Fruit fly (Drosophila melanogaster) whole organism, embryonic: ENCODE results near the gene CG5290.

ENCODE experiments used
- CG11093 ChIP-seq: fragments of 200-800 bp; sonication (Bioruptor generic); IDR thresholded peaks from 3 replicates; pipeline ENCODE4 v1.3.6; 2022; ENCODE audit warnings: missing biosample characterization, missing genetic modification characterization
- CG11247 ChIP-seq: fragments of 200-800 bp; sonication (Bioruptor generic); IDR thresholded peaks from 2 replicates; pipeline ENCODE4 v1.3.6; 2022; ENCODE audit warnings: missing biosample characterization, missing genetic modification characterization
- CG12391 ChIP-seq: fragments of 200-800 bp; sonication (Bioruptor generic); optimal IDR thresholded peaks from 3 replicates; lab custom pipeline; 2018; ENCODE audit warnings: missing biosample characterization, mild to moderate bottlenecking, missing genetic modification characterization, moderate library complexity
- CG13296 ChIP-seq: fragments of 200-800 bp; sonication (Bioruptor generic); optimal IDR thresholded peaks from 3 replicates; lab custom pipeline; 2018; ENCODE audit warnings: missing biosample characterization, mild to moderate bottlenecking, missing genetic modification characterization
- CG13624 ChIP-seq: fragments of 200-800 bp; sonication (Bioruptor generic); optimal IDR thresholded peaks from 2 replicates; lab custom pipeline; 2016; ENCODE audit warnings: missing biosample characterization, missing genetic modification characterization
- CG13775 ChIP-seq: fragments of 200-800 bp; sonication (Bioruptor generic); optimal IDR thresholded peaks from 3 replicates; lab custom pipeline; 2017; ENCODE audit warnings: missing biosample characterization, mild to moderate bottlenecking, missing genetic modification characterization
- CG14050 ChIP-seq: fragments of 200-800 bp; sonication (Bioruptor generic); IDR thresholded peaks from 3 replicates; pipeline ENCODE4 v1.3.6; 2022; ENCODE audit warnings: missing biosample characterization, missing genetic modification characterization
- CG14860 ChIP-seq: fragments of 200-800 bp; sonication (Bioruptor generic); IDR thresholded peaks from 3 replicates; pipeline ENCODE4 v1.3.6; 2022; ENCODE audit warnings: missing biosample characterization, missing genetic modification characterization; ENCODE audit not compliant: partially characterized antibody
- CG15601 ChIP-seq: fragments of 200-800 bp; sonication (Bioruptor generic); optimal IDR thresholded peaks from 3 replicates; lab custom pipeline; 2019; ENCODE audit warnings: missing biosample characterization, mild to moderate bottlenecking, missing genetic modification characterization, moderate library complexity
- CG16813 ChIP-seq: fragments of 200-800 bp; sonication (Bioruptor generic); IDR thresholded peaks from 3 replicates; pipeline ENCODE4 v1.3.6; 2022; ENCODE audit warnings: missing biosample characterization, missing genetic modification characterization; ENCODE audit not compliant: partially characterized antibody
- CG16815 ChIP-seq: fragments of 200-800 bp; sonication (Bioruptor generic); optimal IDR thresholded peaks from 3 replicates; lab custom pipeline; 2017; ENCODE audit warnings: missing biosample characterization, mild to moderate bottlenecking, missing genetic modification characterization
- CG2199 ChIP-seq: fragments of 200-800 bp; sonication (Bioruptor generic); IDR thresholded peaks from 3 replicates; pipeline ENCODE4 v1.3.6; 2022; ENCODE audit warnings: missing biosample characterization, missing genetic modification characterization
- CG3065 ChIP-seq: fragments of 200-800 bp; sonication (Bioruptor generic); optimal IDR thresholded peaks from 2 replicates; lab custom pipeline; 2016; ENCODE audit warnings: missing biosample characterization, missing genetic modification characterization
- CG34224 ChIP-seq: fragments of 200-800 bp; sonication (Bioruptor generic); IDR thresholded peaks from 3 replicates; pipeline ENCODE4 v1.3.6; 2022; ENCODE audit warnings: missing biosample characterization, missing genetic modification characterization; ENCODE audit not compliant: partially characterized antibody
- CG4282 ChIP-seq: fragments of 200-800 bp; sonication (Bioruptor generic); optimal IDR thresholded peaks from 2 replicates; lab custom pipeline; 2016; ENCODE audit warnings: missing biosample characterization, missing genetic modification characterization
- CG7839 ChIP-seq: fragments of 200-800 bp; sonication (Bioruptor generic); optimal IDR thresholded peaks from 3 replicates; lab custom pipeline; 2018; ENCODE audit warnings: missing biosample characterization, mild to moderate bottlenecking, missing genetic modification characterization, moderate library complexity
- CG7963 ChIP-seq: fragments of 200-800 bp; sonication (Bioruptor generic); IDR thresholded peaks from 3 replicates; pipeline ENCODE4 v1.3.6; 2022; ENCODE audit warnings: missing biosample characterization, missing genetic modification characterization; ENCODE audit not compliant: partially characterized antibody
- CTCF ChIP-seq: fragments of 200-800 bp; sonication (Bioruptor generic); optimal IDR thresholded peaks from 2 replicates; lab custom pipeline; 2017; ENCODE audit warnings: missing biosample characterization, mild to moderate bottlenecking, missing genetic modification characterization, moderate library complexity
- Dip3 ChIP-seq: fragments of 200-800 bp; sonication (Bioruptor generic); optimal IDR thresholded peaks from 3 replicates; lab custom pipeline; 2016; ENCODE audit warnings: missing biosample characterization, missing genetic modification characterization
- Doc3 ChIP-seq: fragments of 200-800 bp; sonication (Bioruptor generic); IDR thresholded peaks from 3 replicates; pipeline ENCODE4 v1.3.6; 2022; ENCODE audit warnings: missing biosample characterization, missing genetic modification characterization; ENCODE audit not compliant: partially characterized antibody
- E2f1 ChIP-seq: fragments of 200-800 bp; sonication (Bioruptor generic); IDR thresholded peaks from 2 replicates; pipeline ENCODE4 v1.3.6; 2022; ENCODE audit warnings: missing biosample characterization, missing genetic modification characterization
- Eip74EF ChIP-seq, 2 experiments: fragments of 200-800 bp in 1 of 2; fragments of >200 bp in 1 of 2; sonication (Bioruptor generic) in 1 of 2; optimal IDR thresholded peaks; 2 replicates each; lab custom pipeline; 2017 to 2019; ENCODE audit warnings: missing biosample characterization in 2 of 2, missing genetic modification characterization in 2 of 2, mild to moderate bottlenecking in 1 of 2, moderate library complexity in 1 of 2
- HLH54F ChIP-seq: fragments of 200-800 bp; sonication (Bioruptor generic); optimal IDR thresholded peaks from 3 replicates; lab custom pipeline; 2016; ENCODE audit warnings: missing biosample characterization, missing genetic modification characterization
- Hmx ChIP-seq: fragments of 200-800 bp; sonication (Bioruptor generic); optimal IDR thresholded peaks from 2 replicates; lab custom pipeline; 2016; ENCODE audit warnings: missing biosample characterization, missing genetic modification characterization
- Hr3 ChIP-seq: fragments of 200-800 bp; sonication (Bioruptor generic); optimal IDR thresholded peaks from 3 replicates; lab custom pipeline; 2016; ENCODE audit warnings: missing biosample characterization, missing genetic modification characterization
- Hr78 ChIP-seq, 2 experiments: fragments of 200-800 bp in 1 of 2; fragments of >200 bp in 1 of 2; sonication (Bioruptor generic) in 1 of 2; optimal IDR thresholded peaks; 2 replicates each; lab custom pipeline; 2017 to 2019; ENCODE audit warnings: missing biosample characterization in 2 of 2, missing genetic modification characterization in 2 of 2, mild to moderate bottlenecking in 1 of 2, moderate library complexity in 1 of 2
- Jarid2 ChIP-seq: fragments of 200-800 bp; sonication (Bioruptor generic); optimal IDR thresholded peaks from 3 replicates; lab custom pipeline; 2017; ENCODE audit warnings: mild to moderate bottlenecking, missing biosample characterization, missing genetic modification reagents, missing genetic modification characterization
- Kr ChIP-seq: fragments of 200-800 bp; sonication (Bioruptor generic); optimal IDR thresholded peaks from 2 replicates; lab custom pipeline; 2017; ENCODE audit warnings: missing biosample characterization, mild to moderate bottlenecking, missing genetic modification characterization
- MTF-1 ChIP-seq: fragments of 200-800 bp; sonication (Bioruptor generic); optimal IDR thresholded peaks from 2 replicates; lab custom pipeline; 2018; ENCODE audit warnings: missing biosample characterization, mild to moderate bottlenecking, missing genetic modification characterization, borderline replicate concordance
- Neu2 ChIP-seq: fragments of 200-800 bp; sonication (Bioruptor generic); optimal IDR thresholded peaks from 3 replicates; lab custom pipeline; 2016; ENCODE audit warnings: missing biosample characterization, missing genetic modification characterization, borderline replicate concordance
- Xrp1 ChIP-seq: fragments of 200-800 bp; sonication (Bioruptor generic); IDR thresholded peaks from 2 replicates; pipeline ENCODE4 v1.3.6; 2022; ENCODE audit warnings: missing biosample characterization, missing genetic modification characterization
- az2 ChIP-seq: fragments of 200-800 bp; sonication (Bioruptor generic); optimal IDR thresholded peaks from 3 replicates; lab custom pipeline; 2016; ENCODE audit warnings: missing biosample characterization, missing genetic modification characterization
- crol ChIP-seq: fragments of 200-800 bp; sonication (Bioruptor generic); IDR thresholded peaks from 2 replicates; pipeline ENCODE4 v1.3.6; 2022; ENCODE audit warnings: missing biosample characterization, missing genetic modification characterization
- ems ChIP-seq: fragments of 200-800 bp; sonication (Bioruptor generic); optimal IDR thresholded peaks from 3 replicates; lab custom pipeline; 2016; ENCODE audit warnings: missing biosample characterization, missing genetic modification characterization
- en ChIP-seq: fragments of 200-800 bp; sonication (Bioruptor generic); optimal IDR thresholded peaks from 2 replicates; lab custom pipeline; 2016; ENCODE audit warnings: missing biosample characterization, missing genetic modification characterization
- fru ChIP-seq: fragments of >200 bp; optimal IDR thresholded peaks from 2 replicates; lab custom pipeline; 2017
- ftz-f1 ChIP-seq: fragments of 200-800 bp; sonication (Bioruptor generic); optimal IDR thresholded peaks from 2 replicates; lab custom pipeline; 2016; ENCODE audit warnings: missing biosample characterization, missing genetic modification characterization
- gro ChIP-seq: fragments of 200-800 bp; sonication (Bioruptor generic); optimal IDR thresholded peaks from 2 replicates; lab custom pipeline; 2016; ENCODE audit warnings: missing biosample characterization, missing genetic modification characterization
- her ChIP-seq: fragments of 200-800 bp; sonication (Bioruptor generic); optimal IDR thresholded peaks from 2 replicates; lab custom pipeline; 2016; ENCODE audit warnings: missing biosample characterization, missing genetic modification characterization
- lilli ChIP-seq: fragments of 200-800 bp; sonication (Bioruptor generic); optimal IDR thresholded peaks from 3 replicates; lab custom pipeline; 2016; ENCODE audit warnings: missing biosample characterization, missing genetic modification characterization
- lmd ChIP-seq: fragments of 200-800 bp; sonication (Bioruptor generic); IDR thresholded peaks from 2 replicates; pipeline ENCODE4 v1.3.6; 2022; ENCODE audit warnings: missing biosample characterization, missing genetic modification characterization
- onecut ChIP-seq: fragments of 200-800 bp; sonication (Bioruptor generic); IDR thresholded peaks from 2 replicates; pipeline ENCODE4 v1.3.6; 2022; ENCODE audit warnings: missing biosample characterization, missing genetic modification characterization
- p53 ChIP-seq: fragments of 200-800 bp; sonication (Bioruptor generic); optimal IDR thresholded peaks from 2 replicates; lab custom pipeline; 2016; ENCODE audit warnings: missing biosample characterization, missing genetic modification characterization
- pb ChIP-seq: fragments of 200-800 bp; sonication (Bioruptor generic); optimal IDR thresholded peaks from 3 replicates; lab custom pipeline; 2016; ENCODE audit warnings: missing biosample characterization, missing genetic modification characterization
- ro ChIP-seq: fragments of 200-800 bp; sonication (Bioruptor generic); IDR thresholded peaks from 2 replicates; pipeline ENCODE4 v1.3.6; 2022; ENCODE audit warnings: missing biosample characterization, missing genetic modification characterization
- salm ChIP-seq: fragments of 200-800 bp; sonication (Bioruptor generic); optimal IDR thresholded peaks from 2 replicates; lab custom pipeline; 2018; ENCODE audit warnings: missing biosample characterization, mild to moderate bottlenecking, missing genetic modification characterization
- scrt ChIP-seq: fragments of 200-800 bp; sonication (Bioruptor generic); optimal IDR thresholded peaks from 2 replicates; lab custom pipeline; 2018; ENCODE audit warnings: missing biosample characterization, mild to moderate bottlenecking, missing genetic modification characterization, moderate library complexity
- sens-2 ChIP-seq: fragments of 200-800 bp; sonication (Bioruptor generic); IDR thresholded peaks from 2 replicates; pipeline ENCODE4 v1.3.6; 2022; ENCODE audit warnings: missing biosample characterization, missing genetic modification characterization
- ssp ChIP-seq: fragments of 200-800 bp; sonication (Bioruptor generic); IDR thresholded peaks from 2 replicates; pipeline ENCODE4 v1.3.6; 2022; ENCODE audit warnings: missing biosample characterization, missing genetic modification characterization
- stwl ChIP-seq: fragments of 200-800 bp; sonication (Bioruptor generic); optimal IDR thresholded peaks from 3 replicates; lab custom pipeline; 2018; ENCODE audit warnings: missing biosample characterization, mild to moderate bottlenecking, missing genetic modification characterization, moderate library complexity
- yki ChIP-seq: fragments of >200 bp; optimal IDR thresholded peaks from 3 replicates; lab custom pipeline; 2018

The CG5290 gene

DNA sequence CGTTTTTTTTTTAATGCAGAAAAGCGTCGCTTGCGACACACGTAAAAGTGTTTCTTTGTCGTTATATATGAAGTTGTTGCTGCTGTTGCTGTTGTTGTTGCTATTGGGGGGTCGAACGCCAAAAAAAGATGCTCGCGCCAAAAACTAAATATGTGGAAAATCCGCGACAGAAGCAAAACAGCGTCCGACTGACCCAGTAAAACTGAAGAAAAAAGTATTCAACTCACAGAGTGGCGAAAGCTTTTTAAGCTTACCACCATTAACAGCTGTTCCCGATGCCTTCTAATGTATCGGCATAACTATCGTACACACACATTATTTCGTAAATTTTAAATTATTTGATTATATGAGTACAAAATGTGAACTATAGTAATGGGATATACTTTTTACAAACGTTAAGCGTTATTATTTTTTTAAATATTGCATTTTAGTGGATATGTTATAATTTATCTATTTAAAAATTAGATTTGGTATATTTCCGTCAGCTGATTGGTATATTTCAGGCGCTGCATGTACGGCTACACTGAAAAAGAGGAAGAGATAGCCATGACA is 4.7 kb downstream of the CG5290 start, which contains the start of the genes Prestin and Wdr92 (continued):
- no peak for TF ChIP-seq onecut (GFP tag; lab: Robert Waterston, UW)
- peak in 1 of 2 experiments; percentile 79 for TF ChIP-seq Hr78 (GFP tag; optimal IDR thresholded peaks at IDR 0.05; lab: Kevin White, UChicago)
- peak; percentile 51 for TF ChIP-seq CG15601 (tag; lab: Kevin White, UChicago)
- peak; percentile 4 for TF ChIP-seq CG13775 (GFP tag; lab: Kevin White, UChicago)
- peak; percentile 56 for TF ChIP-seq scrt
- TF ChIP-seq Hmx (GFP tag; lab: Kevin White, UChicago) = no peak
- TF ChIP-seq MTF-1 = peak; percentile 38
- no peak for TF ChIP-seq CG16815 (GFP tag; lab: Kevin White, UChicago)
- TF ChIP-seq ftz-f1 (GFP tag; lab: Kevin White, UChicago) = peak; percentile 61
- no peak for TF ChIP-seq lmd (GFP tag; lab: Robert Waterston, UW)
- TF ChIP-seq Jarid2 (GFP tag; lab: Kevin White, UChicago) = peak; percentile 97
- no peak for TF ChIP-seq CG11247 (GFP tag; lab: Robert Waterston, UW)
- TF ChIP-seq yki (lab: Kevin White, UChicago) = no peak
- TF ChIP-seq CG12391 (tag; lab: Kevin White, UChicago) = peak; percentile 46
- peak; percentile 32 for TF ChIP-seq Hr3 (GFP tag; lab: Kevin White, UChicago)
- no peak for TF ChIP-seq CG14050 (GFP tag; lab: Robert Waterston, UW)
- TF ChIP-seq CTCF (GFP tag; lab: Kevin White, UChicago) = peak; percentile 56
- TF ChIP-seq Dip3 (GFP tag; lab: Kevin White, UChicago) = no peak
- peak; percentile 13 for TF ChIP-seq her (GFP tag; lab: Kevin White, UChicago)
- no peak for TF ChIP-seq CG3065 (GFP tag; lab: Kevin White, UChicago)
- no peak for TF ChIP-seq p53 (GFP tag; lab: Kevin White, UChicago)
- peak in 1 of 2 experiments; percentile 51 for TF ChIP-seq Eip74EF (GFP tag; optimal IDR thresholded peaks at IDR 0.05; lab: Kevin White, UChicago)
- TF ChIP-seq ssp = no peak
- TF ChIP-seq CG11093 = no peak
- TF ChIP-seq crol (GFP tag; lab: Robert Waterston, UW) = no peak
- TF ChIP-seq sens-2 = no peak
- no peak for TF ChIP-seq HLH54F (GFP tag; lab: Kevin White, UChicago)
- peak; percentile 65; the same call in 1 of the 2 replicates for TF ChIP-seq E2f1 (GFP tag; lab: Robert Waterston, UW)
- no peak for TF ChIP-seq ro (GFP tag; lab: Robert Waterston, UW)
- no peak for TF ChIP-seq en (GFP tag; lab: Kevin White, UChicago)
- TF ChIP-seq gro (GFP tag; lab: Kevin White, UChicago) = peak; percentile 69
- peak; percentile 66 for TF ChIP-seq stwl (tag; lab: Kevin White, UChicago)
- TF ChIP-seq Xrp1 = no peak
- no peak for TF ChIP-seq Kr
- TF ChIP-seq CG14860 (GFP tag; lab: Robert Waterston, UW) = peak; percentile 75
- peak; percentile 66 for TF ChIP-seq CG13296
- TF ChIP-seq CG13624 (GFP tag; lab: Kevin White, UChicago) = peak; percentile 33
- TF ChIP-seq CG16813 (GFP tag; lab: Robert Waterston, UW) = peak; percentile 75
- TF ChIP-seq lilli (GFP tag; lab: Kevin White, UChicago) = peak; percentile 10
- peak; percentile 78 for TF ChIP-seq CG34224 (GFP tag; lab: Robert Waterston, UW)
- TF ChIP-seq CG4282 = no peak
- TF ChIP-seq Neu2 (GFP tag; lab: Kevin White, UChicago) = no peak
- TF ChIP-seq CG2199 (GFP tag; lab: Robert Waterston, UW) = 0 out of 3 replicates have a peak, but pooled peaks have one; percentile 43
- peak; percentile 89 for TF ChIP-seq Doc3
- no peak for TF ChIP-seq pb (GFP tag; lab: Kevin White, UChicago)
- TF ChIP-seq CG7963 (GFP tag; lab: Robert Waterston, UW) = peak; percentile 62; the same call in 2 of the 3 replicates
- no peak for TF ChIP-seq salm (tag; lab: Kevin White, UChicago)
- TF ChIP-seq az2 = no peak
- no peak for TF ChIP-seq fru (lab: Kevin White, UChicago)
- TF ChIP-seq CG7839 = peak; percentile 9
- TF ChIP-seq ems (GFP tag; lab: Kevin White, UChicago) = no peak
